Worm (Caenorhabditis elegans) whole organism, early embryonic: ENCODE results near the gene F55A11.11.

Experiments
- aly-1 ChIP-seq: sonication (generic microtip); optimal IDR thresholded peaks from 2 replicates; lab custom pipeline; 2016; ENCODE audit warnings: missing genetic modification characterization, missing compliant biosample characterization
- ama-1 ChIP-seq: fragments of 150-350 bp; optimal IDR thresholded peaks from 2 replicates; lab custom pipeline; 2014
- ceh-36 ChIP-seq: sonication (generic microtip); optimal IDR thresholded peaks from 2 replicates; lab custom pipeline; 2016; ENCODE audit warnings: missing genetic modification characterization, inconsistent platforms, missing compliant biosample characterization
- ets-7 ChIP-seq: sonication (generic microtip); optimal IDR thresholded peaks from 2 replicates; lab custom pipeline; 2016; ENCODE audit warnings: missing genotype, missing genetic modification characterization, missing compliant biosample characterization
- flt-1 ChIP-seq: fragments of 200-800 bp; sonication (Bioruptor generic); IDR thresholded peaks from 2 replicates; pipeline ENCODE4 v1.3.6; 2022; ENCODE audit warnings: missing genetic modification characterization, missing compliant biosample characterization
- hnd-1 ChIP-seq: sonication (generic microtip); optimal IDR thresholded peaks from 2 replicates; lab custom pipeline; 2016; ENCODE audit warnings: missing genetic modification characterization, missing compliant biosample characterization
- sea-1 ChIP-seq: fragments of 200-800 bp; sonication (Bioruptor generic); conservative IDR thresholded peaks from 2 replicates; pipeline ENCODE4 v1.3.6; 2022; ENCODE audit warnings: missing genetic modification characterization, missing compliant biosample characterization
- tbx-11 ChIP-seq: fragments of 200-800 bp; sonication (Bioruptor generic); IDR thresholded peaks from 2 replicates; pipeline ENCODE4 v1.3.6; 2022; ENCODE audit warnings: missing genetic modification characterization, missing compliant biosample characterization
- tra-4 ChIP-seq: sonication (generic microtip); optimal IDR thresholded peaks from 2 replicates; lab custom pipeline; 2017; ENCODE audit warnings: missing genetic modification characterization, missing compliant biosample characterization

ce11 chrV:11799252-11799822, 16.4 kb downstream of the F55A11.11 start:
- no peak for TF ChIP-seq ama-1 (lab: Kevin White, UChicago)
- TF ChIP-seq flt-1 = no peak
- TF ChIP-seq hnd-1 = no peak
- TF ChIP-seq ceh-36 (tag; lab: Kevin White, UChicago) = no peak
- no peak for TF ChIP-seq tra-4 (tag; lab: Kevin White, UChicago)
- no peak for TF ChIP-seq ets-7 (tag; lab: Kevin White, UChicago)
- no peak for TF ChIP-seq tbx-11 (GFP tag; lab: Robert Waterston, UW)
- no peak for TF ChIP-seq aly-1
- TF ChIP-seq sea-1 = no peak
